Worm (Caenorhabditis elegans) whole organism, dauer: Measurements from ENCODE around the gene F21D5.5.
"Not testable (repeated sequence)": the region's sequence is repeated elsewhere in the genome, so short reads cannot be mapped to it uniquely, and the experiment has no call there.

Experiments
- unc-62 ChIP-seq: sonication (generic microtip); optimal IDR thresholded peaks from 2 replicates; lab custom pipeline; 2017; ENCODE audit warnings: missing biosample characterization, missing genetic modification reagents, missing genetic modification characterization

F21D5.5 gene

DNA sequence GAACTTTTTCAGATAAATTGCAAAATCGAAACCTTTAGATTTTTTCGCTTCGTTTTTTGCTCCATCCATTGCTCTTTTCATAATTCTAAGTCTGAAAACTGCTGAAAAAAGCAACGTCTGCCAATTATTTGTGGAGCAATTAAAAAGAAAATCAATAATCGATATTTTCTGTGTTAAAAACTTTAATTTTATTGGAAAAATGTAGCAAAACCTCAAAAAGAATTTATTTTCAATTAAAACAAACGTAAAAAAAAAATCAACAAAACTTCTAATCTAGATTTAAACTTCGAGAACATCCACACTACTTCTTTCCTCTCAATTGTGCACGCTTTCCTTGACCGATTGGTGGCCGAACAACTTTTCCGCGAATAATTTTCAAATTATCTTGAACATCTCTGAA is at the start of gene F21D5.5:
F21D5.5 (minus strand) TSS at position 101 of the 400 bp plus-strand sequence.
- no peak for TF ChIP-seq unc-62 (GFP tag; lab: Kevin White, UChicago)

DNA sequence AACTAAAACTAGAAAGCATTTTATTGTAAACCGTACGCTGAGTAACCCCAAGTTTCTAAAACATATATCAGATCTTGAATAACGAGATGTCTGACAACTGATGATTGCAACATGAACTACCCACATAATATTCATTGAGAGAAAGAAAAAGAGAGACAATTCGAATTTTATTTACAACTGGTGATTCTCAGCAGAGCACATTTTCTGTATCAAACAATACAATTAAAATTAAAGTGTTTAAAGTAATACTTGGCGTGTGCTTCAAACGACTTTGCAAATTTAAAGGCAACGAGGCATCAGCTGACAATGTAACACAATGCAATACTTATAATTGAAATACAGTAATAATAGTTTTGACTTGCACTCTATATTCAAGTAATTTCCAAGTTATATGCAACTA is 48.9 kb upstream of the F21D5.5 start, which contains the start of gene C33D9.10:
C33D9.10 (minus strand) TSS at position 101 of the 400 bp plus-strand sequence.
- TF ChIP-seq unc-62 (GFP tag; lab: Kevin White, UChicago) = not testable (repeated sequence)

DNA sequence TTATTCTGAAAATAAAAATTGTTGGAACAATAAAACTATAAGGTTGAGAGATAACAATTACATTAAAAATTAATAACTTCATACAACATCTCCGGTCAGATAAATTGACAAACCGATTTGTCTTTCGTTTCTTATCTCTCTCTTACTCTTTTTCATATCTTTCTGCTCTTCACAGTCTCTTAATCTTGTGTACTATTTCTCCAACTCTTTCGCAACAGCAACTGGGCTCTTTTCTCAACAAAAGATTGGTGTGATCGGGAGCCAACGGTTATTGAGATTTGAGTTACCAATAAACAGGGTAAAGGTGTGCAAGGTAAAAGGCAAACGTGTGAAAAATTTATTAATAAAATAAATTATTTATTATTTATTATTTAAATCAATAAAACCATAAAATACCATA is 47.5 kb upstream of the F21D5.5 start, which contains the start of gene C33D9.8:
C33D9.8 (minus strand) TSS at position 99 of the 400 bp plus-strand sequence.
- no peak for TF ChIP-seq unc-62 (GFP tag; lab: Kevin White, UChicago)

DNA sequence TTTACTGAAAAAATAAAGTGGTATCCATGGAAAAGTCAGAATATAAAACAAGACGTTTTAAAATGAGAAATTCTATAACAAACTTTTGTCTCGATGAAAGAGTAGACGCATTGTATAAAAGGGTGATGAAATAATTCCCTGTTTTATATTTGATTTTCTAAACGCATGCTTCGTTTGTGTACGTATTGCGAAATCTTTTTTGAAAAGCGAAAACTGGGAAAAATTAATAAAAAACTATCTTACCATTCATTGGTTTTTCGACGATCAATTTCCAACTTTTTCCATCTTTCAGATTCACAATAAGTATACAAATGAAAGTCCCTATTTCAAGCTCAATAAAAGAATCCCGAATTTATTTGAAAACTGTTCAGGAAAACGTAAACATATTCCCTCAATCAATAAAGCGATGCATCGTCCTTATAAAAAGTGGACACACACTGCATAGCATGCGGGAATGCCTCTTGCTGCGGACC is 45.7 kb upstream of the F21D5.5 start, which contains the start of gene C33D9.13:
C33D9.13 (minus strand) TSS at position 423 of the 473 bp plus-strand sequence.
- no peak for TF ChIP-seq unc-62 (GFP tag; lab: Kevin White, UChicago)

DNA sequence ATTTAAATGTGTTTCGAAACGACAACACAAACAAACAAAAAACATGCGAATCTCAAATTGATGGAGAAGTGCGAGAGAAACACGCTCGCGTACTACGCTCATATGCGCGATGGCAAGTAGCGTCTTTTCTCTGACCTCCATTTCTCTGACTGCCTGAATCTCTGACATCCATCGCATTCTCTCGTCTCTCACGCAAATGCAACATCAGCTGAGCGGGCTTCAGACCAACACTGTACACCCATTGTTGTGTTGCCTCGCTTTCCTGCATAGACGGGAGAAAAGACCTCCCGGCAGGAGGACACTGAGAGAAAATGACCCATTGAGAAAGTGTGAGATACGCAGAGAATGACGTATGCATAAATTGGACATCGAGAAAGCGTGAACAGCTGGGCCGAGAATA is 43.0 kb upstream of the F21D5.5 start:
- TF ChIP-seq unc-62 (GFP tag; lab: Kevin White, UChicago) = no peak

DNA sequence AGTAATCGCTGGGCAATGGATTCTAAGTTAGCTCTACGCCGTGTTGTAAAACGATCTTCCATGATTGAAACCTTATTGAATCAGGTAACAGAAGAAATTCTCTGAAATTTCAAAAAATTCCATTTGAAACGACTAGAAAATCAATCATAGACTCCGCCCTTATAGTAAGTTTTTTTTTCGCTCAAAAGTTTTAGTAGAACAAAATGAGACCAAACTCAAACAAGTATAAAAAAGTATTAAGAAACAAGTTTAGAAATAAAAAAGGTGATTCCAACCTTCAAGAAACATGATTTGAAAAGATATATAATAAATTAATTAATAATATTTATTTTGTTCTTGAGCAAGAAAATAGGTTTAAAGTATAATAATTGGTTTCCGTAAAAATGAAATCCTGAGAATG is 38.9 kb upstream of the F21D5.5 start, which contains the start of gene C33D9.6:
C33D9.6 (minus strand) TSS at position 101 of the 400 bp plus-strand sequence.
- TF ChIP-seq unc-62 (GFP tag; lab: Kevin White, UChicago) = no peak

DNA sequence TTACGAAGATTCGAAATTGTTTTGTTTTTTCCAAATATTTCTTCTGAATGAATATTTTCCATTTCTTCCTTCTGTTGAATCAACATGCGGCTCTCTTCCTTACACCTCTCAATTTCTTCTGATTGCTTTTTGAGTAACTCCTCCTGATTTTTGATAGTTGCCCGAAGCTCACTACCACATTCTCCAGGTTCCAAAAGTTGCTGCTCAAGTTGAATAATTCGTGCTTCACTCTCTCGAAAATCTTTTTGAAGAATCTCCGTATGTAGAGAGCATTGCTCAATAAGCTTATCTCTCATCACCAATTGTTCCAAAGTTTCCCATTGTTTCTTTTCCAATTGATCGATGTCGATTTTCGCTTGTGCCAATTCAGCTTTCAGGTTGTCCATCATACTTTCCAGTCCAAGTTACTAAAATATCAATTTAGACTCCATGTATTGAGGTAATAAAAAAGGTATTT is 33.6 kb upstream of the F21D5.5 start, which contains the start of gene F20C5.6:
F20C5.6 (minus strand) TSS at position 407 of the 457 bp plus-strand sequence.
- TF ChIP-seq unc-62 (GFP tag; lab: Kevin White, UChicago) = no peak

DNA sequence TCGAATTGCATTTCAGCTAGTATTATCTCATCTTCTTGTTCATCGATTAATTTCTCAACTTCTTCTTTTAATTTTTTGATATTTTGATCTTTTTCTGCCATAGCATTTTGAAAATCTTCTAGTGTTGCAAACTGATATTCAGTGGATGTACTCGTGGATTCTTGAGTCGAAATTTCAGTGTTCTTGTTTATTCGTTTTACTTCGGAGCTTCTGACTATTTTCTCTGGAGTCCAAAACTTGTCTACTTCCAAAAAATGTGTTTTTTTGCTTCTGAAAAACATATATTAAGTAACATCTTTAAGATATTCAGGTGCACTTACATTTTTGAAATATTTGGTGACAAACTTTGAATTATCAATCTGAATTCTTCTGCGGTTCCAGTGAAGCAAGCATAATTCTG is 30.3 kb upstream of the F21D5.5 start, which contains the start of gene F20C5.5:
F20C5.5 (minus strand) TSS at position 101 of the 400 bp plus-strand sequence.
- no peak for TF ChIP-seq unc-62 (GFP tag; lab: Kevin White, UChicago)

DNA sequence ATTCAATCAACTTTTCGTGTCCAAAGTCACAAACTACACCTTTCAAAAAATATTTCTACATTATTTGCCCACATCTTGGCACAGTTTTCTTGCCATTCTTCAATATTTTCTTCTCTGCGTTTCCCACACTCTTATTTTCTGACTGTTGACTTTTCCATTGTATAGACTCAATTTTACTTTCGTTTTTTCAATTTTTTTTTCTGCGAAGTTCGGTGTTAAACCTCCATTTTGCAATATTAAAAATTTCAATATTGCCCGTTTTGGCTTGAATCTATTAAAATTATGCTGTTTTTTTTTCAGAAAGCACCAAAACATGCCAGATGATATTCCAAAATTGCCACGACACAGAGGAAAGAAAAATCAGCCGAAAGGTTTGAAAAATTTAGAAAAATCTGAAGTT is 25.4 kb upstream of the F21D5.5 start, which contains the start of gene cdc-50.B:
cdc-50.B (plus strand) TSS at position 301 of the 400 bp plus-strand sequence.
- TF ChIP-seq unc-62 (GFP tag; lab: Kevin White, UChicago) = no peak

DNA sequence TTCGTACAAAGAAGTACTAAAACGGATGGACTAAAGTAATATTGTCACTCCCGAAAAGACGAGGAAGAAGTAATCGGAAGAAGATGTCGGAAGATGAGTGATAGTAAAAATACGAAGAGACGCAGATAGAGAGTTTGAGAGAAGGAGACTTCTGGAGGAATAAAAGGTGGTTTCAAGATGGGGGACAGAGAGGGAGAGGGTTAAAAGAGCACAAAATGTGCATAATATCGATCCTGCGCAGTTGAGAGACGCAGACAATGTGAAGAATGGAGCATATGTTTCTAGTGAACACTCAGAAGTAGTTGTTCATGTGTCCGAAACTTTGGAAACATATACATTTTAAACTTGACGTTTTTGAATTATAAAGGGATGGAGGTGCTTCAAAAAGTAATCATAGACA is 23.3 kb upstream of the F21D5.5 start:
- TF ChIP-seq unc-62 (GFP tag; lab: Kevin White, UChicago) = no peak

DNA sequence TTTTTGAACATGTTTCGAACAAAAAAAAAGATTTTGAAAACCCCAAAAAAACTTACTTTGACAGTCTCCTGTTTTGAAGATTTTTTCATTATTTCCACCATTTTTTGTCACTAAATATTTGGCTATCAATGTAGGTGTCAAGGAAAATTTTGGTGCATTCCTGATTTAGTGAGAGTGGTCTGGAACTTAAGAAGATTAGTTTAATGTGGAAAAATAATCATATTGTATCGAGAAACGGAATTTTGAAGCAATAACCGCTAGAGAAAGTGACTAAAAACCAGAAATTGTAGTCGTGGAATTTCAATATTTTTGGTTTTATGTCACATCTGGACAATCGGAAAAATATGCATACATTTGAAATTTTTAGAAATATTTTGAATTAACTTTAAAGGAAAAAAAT is 22.7 kb upstream of the F21D5.5 start, which contains the start of the genes F20C5.11 and klp-11:
F20C5.11 (minus strand) TSS at position 101 of the 400 bp plus-strand sequence.
klp-11 (minus strand) TSS at position 171 of the 400 bp plus-strand sequence.
- no peak for TF ChIP-seq unc-62 (GFP tag; lab: Kevin White, UChicago)

DNA sequence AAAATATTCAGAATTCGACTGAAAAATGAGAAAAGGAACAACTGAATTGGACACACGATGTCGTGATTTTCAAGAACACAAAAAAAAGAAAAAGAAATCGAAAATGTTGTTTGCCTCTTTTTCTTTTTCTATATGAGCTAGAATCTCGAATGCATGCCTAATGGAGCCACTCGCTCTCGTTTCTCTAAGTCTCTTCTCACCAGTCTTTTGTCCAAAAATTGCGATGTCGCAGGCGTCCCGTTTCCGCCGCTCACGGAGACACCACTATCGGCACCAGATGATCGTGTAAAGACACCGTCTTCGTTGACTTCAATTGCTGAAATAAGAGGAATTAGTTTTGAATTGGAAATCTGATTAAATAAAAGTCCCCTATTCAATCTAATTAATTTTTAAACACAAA is 19.4 kb upstream of the F21D5.5 start:
- TF ChIP-seq unc-62 (GFP tag; lab: Kevin White, UChicago) = no peak

DNA sequence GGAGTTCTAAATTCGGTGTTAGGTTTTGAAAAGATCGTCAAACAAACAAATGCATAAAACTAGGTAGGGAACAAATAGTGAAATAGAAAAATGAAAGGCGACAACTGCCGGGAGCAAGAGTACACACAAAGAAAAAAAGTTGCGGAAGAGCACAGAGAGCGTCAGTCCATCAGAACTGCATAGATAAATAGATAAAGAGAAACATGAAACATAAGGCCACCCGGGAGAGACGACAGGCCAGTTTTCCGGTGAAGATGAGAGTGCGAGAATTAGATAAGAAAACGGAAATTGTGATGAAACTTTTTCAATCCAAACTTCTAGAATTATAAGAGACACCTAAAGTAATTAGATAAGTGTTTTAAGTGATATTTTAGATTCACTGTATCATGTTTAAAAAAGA is 18.5 kb upstream of the F21D5.5 start:
- TF ChIP-seq unc-62 (GFP tag; lab: Kevin White, UChicago) = no peak

DNA sequence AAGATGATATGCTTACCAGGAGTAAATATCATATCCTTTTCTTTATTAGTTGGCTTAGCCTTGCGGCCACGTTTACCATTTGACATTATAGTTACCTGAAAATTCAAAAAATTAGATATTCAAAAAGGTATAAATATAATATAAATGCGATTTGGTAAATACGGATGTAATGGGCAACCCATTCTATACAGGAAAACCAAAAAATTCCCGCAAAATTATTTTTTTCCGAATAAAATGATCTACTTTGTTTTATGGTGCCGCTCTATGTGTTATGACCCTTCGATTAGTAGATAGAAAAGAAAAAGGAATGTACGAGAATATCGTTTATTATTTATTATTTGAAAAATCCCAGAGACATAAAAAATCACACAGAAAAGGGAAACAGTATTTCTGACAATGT is 15.5 kb upstream of the F21D5.5 start, which contains the start of gene elli-1:
elli-1 (minus strand) TSS at position 101 of the 400 bp plus-strand sequence.
- no peak for TF ChIP-seq unc-62 (GFP tag; lab: Kevin White, UChicago)

DNA sequence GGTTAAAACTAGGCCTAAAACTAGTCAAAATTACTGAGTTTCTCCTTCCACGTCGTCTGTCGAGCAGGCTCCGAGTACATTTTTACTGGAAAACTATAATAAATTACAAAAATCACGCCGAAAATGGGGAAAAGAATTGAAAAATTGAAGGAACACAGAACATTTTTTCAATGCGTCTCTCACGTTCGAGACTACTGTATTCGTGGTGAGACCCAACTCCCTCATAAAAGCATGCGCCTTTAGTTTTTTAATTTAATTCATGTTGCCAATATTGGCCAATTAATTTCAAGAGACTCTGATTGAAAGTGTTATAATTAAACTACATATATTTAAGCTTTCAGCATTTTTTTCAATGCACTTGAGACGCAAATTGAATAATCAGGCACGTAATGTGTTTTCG is 15.0 kb upstream of the F21D5.5 start:
- TF ChIP-seq unc-62 (GFP tag; lab: Kevin White, UChicago) = no peak

DNA sequence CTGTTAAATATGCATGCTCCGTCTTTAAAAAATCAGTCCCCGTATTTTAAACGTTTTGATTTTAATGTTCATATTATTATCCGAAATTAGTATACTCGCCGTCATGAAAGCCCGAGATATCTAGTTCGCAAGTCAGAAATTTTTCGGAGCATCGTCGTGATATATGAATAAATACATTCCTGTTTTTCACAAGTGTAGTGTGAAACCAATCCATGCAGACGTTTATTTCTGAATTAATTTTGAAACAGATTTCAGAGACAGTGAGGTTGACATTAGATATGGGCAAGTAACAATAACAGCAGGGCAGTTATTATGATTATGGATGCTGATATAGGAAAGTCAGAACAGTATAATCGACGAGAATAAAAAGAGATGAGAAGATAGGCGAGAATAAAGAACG is 13.3 kb upstream of the F21D5.5 start:
- TF ChIP-seq unc-62 (GFP tag; lab: Kevin White, UChicago) = no peak

DNA sequence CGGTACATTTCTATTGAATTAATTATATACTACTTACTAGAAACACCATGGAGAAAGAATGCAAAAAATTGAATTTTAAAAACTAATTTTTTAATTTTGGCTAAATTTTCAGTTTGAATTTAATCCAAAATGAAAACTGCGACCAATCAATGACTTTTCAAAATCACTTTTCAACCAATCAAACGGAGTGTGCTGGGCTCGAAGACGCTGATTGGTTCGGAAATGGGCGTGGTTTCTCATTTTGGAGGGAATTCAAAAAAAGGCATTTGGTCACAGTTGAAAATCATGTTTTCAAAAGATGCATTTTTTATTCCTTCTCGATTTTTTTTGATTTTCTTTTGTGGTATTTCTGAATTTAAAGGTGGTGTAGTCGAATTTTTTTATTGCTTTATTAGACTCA is 9.8 kb upstream of the F21D5.5 start:
- no peak for TF ChIP-seq unc-62 (GFP tag; lab: Kevin White, UChicago)
